Worm (Caenorhabditis elegans): ENCODE results near the gene F46B6.13.

The F46B6.13 gene

DNA sequence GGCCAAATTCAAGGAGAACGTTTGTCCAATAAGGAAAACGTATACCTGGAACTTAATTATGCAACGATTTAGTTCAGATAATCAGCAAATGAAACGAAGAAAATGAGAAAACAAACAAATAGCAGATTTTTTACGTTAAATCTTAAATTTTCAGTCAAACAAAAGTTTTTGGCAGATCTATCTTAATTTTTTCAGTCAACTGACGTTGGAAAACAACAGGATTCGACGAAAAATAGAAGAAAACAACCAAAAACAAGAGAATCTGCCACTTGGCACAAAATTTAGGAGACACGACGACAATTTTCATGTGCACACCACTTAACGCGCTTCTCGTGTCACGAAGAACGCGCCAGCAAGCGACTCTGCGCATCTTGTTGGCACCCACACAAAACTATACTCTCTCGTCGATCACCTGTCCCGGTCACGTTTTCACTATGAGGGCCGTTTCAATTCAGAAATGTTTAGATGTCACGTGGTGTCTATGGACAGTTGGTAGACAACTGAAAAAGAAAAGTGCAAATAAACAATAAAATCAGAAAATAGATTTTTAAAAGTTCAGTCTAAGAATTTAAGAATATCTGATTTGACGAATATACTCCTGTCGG, 9.2 kb downstream of the F46B6.13 start, which contains the start of gene ztf-7 (continued):
- TF ChIP-seq nhr-11 (tag; optimal IDR thresholded peaks at IDR 0.05): no peak
- no peak for TF ChIP-seq K02D7.2 (tag; optimal IDR thresholded peaks at IDR 0.05)
- TF ChIP-seq ceh-48 (tag; optimal IDR thresholded peaks at IDR 0.05): no peak
- no peak for TF ChIP-seq hlh-13 (GFP tag; optimal IDR thresholded peaks at IDR 0.05)

DNA sequence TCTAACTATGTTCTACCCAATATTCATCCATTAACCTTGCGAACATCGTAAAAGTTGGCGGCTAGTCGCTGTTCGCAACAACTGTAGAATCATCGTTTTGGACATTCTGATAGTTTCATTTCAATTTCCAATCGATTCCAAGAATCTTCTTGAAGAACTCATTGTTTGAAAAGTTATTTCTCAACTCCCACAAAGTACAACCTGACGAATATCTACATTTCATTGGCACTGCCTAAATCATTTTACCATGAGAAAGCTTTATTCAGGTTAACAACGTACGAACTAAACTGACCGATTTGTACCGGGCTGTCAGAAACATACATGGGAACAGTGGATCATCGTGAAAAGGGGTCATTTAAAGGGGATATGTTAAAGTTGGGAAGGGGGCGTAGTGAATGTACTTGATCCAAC, 12.2 kb downstream of the F46B6.13 start, which contains the start of gene F46B6.6:
Gene F46B6.6 (minus strand): TSS at position 148 of the 411 bp plus-strand sequence.
- TF ChIP-seq F13H6.1 (tag; optimal IDR thresholded peaks at IDR 0.05) (no peak), ttx-3 (tag; optimal IDR thresholded peaks at IDR 0.05) (no peak), ceh-19 (GFP tag; optimal IDR thresholded peaks at IDR 0.05) (no peak), T23F11.4 (GFP tag; optimal IDR thresholded peaks at IDR 0.05) (no peak), pat-9 (tag; optimal IDR thresholded peaks at IDR 0.05) (no peak), fkh-10 (GFP tag; optimal IDR thresholded peaks at IDR 0.05) (no peak), hlh-13 (GFP tag; optimal IDR thresholded peaks at IDR 0.05) (no peak), ceh-22 (tag; optimal IDR thresholded peaks at IDR 0.05) (no peak), ztf-16 (tag; optimal IDR thresholded peaks at IDR 0.05) (no peak), sdc-2 (tag; optimal IDR thresholded peaks at IDR 0.05) (no peak), pha-4 (tag; optimal IDR thresholded peaks at IDR 0.05) (no peak), elt-4 (tag; optimal IDR thresholded peaks at IDR 0.05) (no peak), sox-4 (tag; optimal IDR thresholded peaks at IDR 0.05) (no peak), ceh-48 (tag; optimal IDR thresholded peaks at IDR 0.05) (no peak), hlh-30 (tag; optimal IDR thresholded peaks at IDR 0.05; ENCODE audit: insufficient read depth) (no peak), nhr-232 (tag; optimal IDR thresholded peaks at IDR 0.05) (no peak), hlh-6 (tag; optimal IDR thresholded peaks at IDR 0.05) (no peak), gmeb-2 (tag; optimal IDR thresholded peaks at IDR 0.05) (no peak), ets-4 (tag; optimal IDR thresholded peaks at IDR 0.05) (no peak), Y22D7AL.16 (tag; optimal IDR thresholded peaks at IDR 0.05) (no peak)

DNA sequence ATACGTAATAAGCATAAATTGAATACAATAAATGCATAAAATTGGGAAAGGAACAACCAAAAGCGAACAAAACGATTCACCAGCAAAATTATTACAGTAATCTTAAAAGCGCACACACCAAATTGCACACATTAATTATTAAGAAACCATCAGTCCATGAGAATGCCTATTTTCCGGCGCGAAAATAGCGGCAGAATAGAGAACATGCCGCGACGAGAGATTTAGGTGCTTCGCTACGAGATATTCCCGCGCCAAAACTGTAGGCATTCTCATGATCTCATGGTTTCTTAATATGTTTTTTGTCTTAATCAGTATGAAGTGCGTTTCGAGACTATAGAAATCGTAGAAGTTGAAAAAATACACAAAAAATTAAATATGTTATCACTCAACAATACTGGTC, 14.8 kb downstream of the F46B6.13 start:
- TF ChIP-seq pax-1 (tag; optimal IDR thresholded peaks at IDR 0.05) (no peak), tbx-7 (tag; optimal IDR thresholded peaks at IDR 0.05) (no peak), pha-4 (tag; optimal IDR thresholded peaks at IDR 0.05) (no peak), C08G9.2 (tag; optimal IDR thresholded peaks at IDR 0.05) (no peak), madf-2 (tag; optimal IDR thresholded peaks at IDR 0.05) (no peak), tbx-2 (tag; optimal IDR thresholded peaks at IDR 0.05) (no peak), fkh-6 (tag; optimal IDR thresholded peaks at IDR 0.05) (no peak), ceh-2 (tag; optimal IDR thresholded peaks at IDR 0.05) (no peak), unc-55 (GFP tag; optimal IDR thresholded peaks at IDR 0.05) (no peak), ceh-30 (tag; optimal IDR thresholded peaks at IDR 0.05) (no peak), unc-86 (tag; optimal IDR thresholded peaks at IDR 0.05) (no peak), nfya-1 (tag; optimal IDR thresholded peaks at IDR 0.05) (no peak), eyg-1 (tag; optimal IDR thresholded peaks at IDR 0.05) (no peak), sox-2 (GFP tag; IDR thresholded peaks at IDR 0.05) (no peak), ceh-6 (GFP tag; optimal IDR thresholded peaks at IDR 0.05) (no peak), che-1 (tag; optimal IDR thresholded peaks at IDR 0.05) (no peak)

DNA sequence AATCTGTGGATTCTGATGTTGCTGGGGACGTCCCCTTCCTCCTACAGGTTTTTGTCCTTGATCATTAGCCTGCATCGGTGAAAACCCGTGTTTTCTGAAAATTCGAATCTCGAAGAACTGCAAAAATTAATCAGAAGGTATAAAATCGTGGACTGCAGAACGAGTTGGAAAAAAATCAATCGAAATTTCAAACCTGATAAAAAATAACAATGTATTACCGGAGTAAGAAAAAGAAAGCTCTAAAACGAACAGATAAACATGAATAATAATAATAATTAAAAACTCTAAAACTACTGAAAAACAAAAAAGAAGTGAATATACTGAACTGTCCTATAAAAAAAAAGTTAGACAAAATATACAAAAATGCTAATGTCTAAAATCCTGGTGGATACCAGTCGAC, 16.0 kb downstream of the F46B6.13 start, which contains the start of gene F46B6.5:
Gene F46B6.5 (minus strand): TSS at position 101 of the 400 bp plus-strand sequence.
- TF ChIP-seq ceh-6 (GFP tag; optimal IDR thresholded peaks at IDR 0.05): no peak
- TF ChIP-seq tbx-7 (tag; optimal IDR thresholded peaks at IDR 0.05): no peak
- no peak for TF ChIP-seq fkh-10 (GFP tag; optimal IDR thresholded peaks at IDR 0.05)

Data from whole organism, late embryonic.